Fruit fly (Drosophila melanogaster) whole organism, wandering third instar larva: ENCODE measurements around the gene Vps60.

Experiments used
- Abd-B ChIP-seq: fragments of >200 bp; optimal IDR thresholded peaks from 2 replicates; lab custom pipeline; 2017; ENCODE audit warnings: missing biosample characterization, missing genetic modification characterization
- CG9705 ChIP-seq: fragments of 200-800 bp; sonication (Bioruptor generic); optimal IDR thresholded peaks from 2 replicates; lab custom pipeline; 2018; ENCODE audit warnings: missing biosample characterization, mild to moderate bottlenecking, missing genetic modification characterization
- CrebA ChIP-seq: fragments of 200-800 bp; sonication (Bioruptor generic); optimal IDR thresholded peaks from 2 replicates; lab custom pipeline; 2016; ENCODE audit warnings: missing biosample characterization, mild to moderate bottlenecking, missing genetic modification characterization, borderline replicate concordance
- Dfd ChIP-seq: fragments of >200 bp; optimal IDR thresholded peaks from 2 replicates; lab custom pipeline; 2017; ENCODE audit warnings: missing biosample characterization, missing genetic modification characterization
- Dif ChIP-seq: fragments of 200-275, 200-300 bp; sonication (Bioruptor generic); optimal IDR thresholded peaks from 2 replicates; lab custom pipeline; 2018; ENCODE audit warnings: missing biosample characterization, missing genetic modification characterization; ENCODE audit not compliant: partially characterized antibody
- GATAd ChIP-seq: sonication (Bioruptor generic); optimal IDR thresholded peaks from 2 replicates; lab custom pipeline; 2016; ENCODE audit warnings: missing biosample characterization, missing genetic modification characterization
- HLH106 ChIP-seq: fragments of 200-800 bp; optimal IDR thresholded peaks from 3 replicates; lab custom pipeline; 2019; ENCODE audit warnings: missing biosample characterization, mild to moderate bottlenecking, missing genetic modification characterization, moderate library complexity
- Hnf4 ChIP-seq: fragments of 200-800 bp; sonication (Bioruptor generic); optimal IDR thresholded peaks from 2 replicates; lab custom pipeline; 2016; ENCODE audit warnings: missing biosample characterization, mild to moderate bottlenecking, missing genetic modification characterization
- Hr78 ChIP-seq: fragments of >200 bp; optimal IDR thresholded peaks from 2 replicates; lab custom pipeline; 2017; ENCODE audit warnings: missing biosample characterization, missing genetic modification characterization
- Hr83 ChIP-seq: fragments of 200-300 bp; sonication (Bioruptor generic); optimal IDR thresholded peaks from 2 replicates; lab custom pipeline; 2016; ENCODE audit warnings: missing biosample characterization, mild to moderate bottlenecking, missing genetic modification characterization, moderate library complexity; ENCODE audit not compliant: poor library complexity, severe bottlenecking
- Jra ChIP-seq: sonication (Bioruptor generic); optimal IDR thresholded peaks from 2 replicates; lab custom pipeline; 2016; ENCODE audit warnings: missing biosample characterization, missing genetic modification characterization
- Mio ChIP-seq: sonication (Bioruptor generic); optimal IDR thresholded peaks from 2 replicates; lab custom pipeline; 2016; ENCODE audit warnings: missing biosample characterization, missing genetic modification characterization
- Myc ChIP-seq: fragments of >200 bp; optimal IDR thresholded peaks from 2 replicates; lab custom pipeline; 2017
- N ChIP-seq: fragments of >200 bp; optimal IDR thresholded peaks from 2 replicates; lab custom pipeline; 2018; ENCODE audit warnings: missing biosample characterization, missing external identifiers, missing genetic modification characterization
- OdsH ChIP-seq: fragments of 200-800 bp; sonication (Bioruptor generic); optimal IDR thresholded peaks from 2 replicates; lab custom pipeline; 2016; ENCODE audit warnings: missing biosample characterization, mild to moderate bottlenecking, missing genetic modification characterization
- Rel ChIP-seq, 2 experiments: fragments of 200-800 bp; sonication (Bioruptor generic) in 1 of 2; optimal IDR thresholded peaks; 2 replicates in 1 of 2; 3 replicates in 1 of 2; lab custom pipeline; 2016 to 2019; ENCODE audit warnings: mild to moderate bottlenecking in 2 of 2, missing biosample characterization in 2 of 2, missing genetic modification characterization in 2 of 2, moderate library complexity in 1 of 2
- Sp1 ChIP-seq: fragments of 200-800 bp; sonication (Bioruptor generic); optimal IDR thresholded peaks from 3 replicates; lab custom pipeline; 2019; ENCODE audit warnings: missing biosample characterization, mild to moderate bottlenecking, missing genetic modification characterization, moderate library complexity
- Vsx2 ChIP-seq: fragments of 200-300, 225-300 bp; sonication (Bioruptor generic); optimal IDR thresholded peaks from 2 replicates; lab custom pipeline; 2018; ENCODE audit warnings: missing biosample characterization, missing genetic modification characterization; ENCODE audit not compliant: partially characterized antibody
- br ChIP-seq: fragments of 200-800 bp; sonication (Bioruptor generic); optimal IDR thresholded peaks from 2 replicates; lab custom pipeline; 2016; ENCODE audit warnings: missing biosample characterization, missing genetic modification characterization
- brk ChIP-seq: fragments of 200-800 bp; sonication (Bioruptor generic); optimal IDR thresholded peaks from 2 replicates; lab custom pipeline; 2016; ENCODE audit warnings: missing biosample characterization, mild to moderate bottlenecking, missing genetic modification characterization
- dl ChIP-seq, 2 experiments: fragments of 175-275, 200-275 bp in 1 of 2; fragments of 200-275 bp in 1 of 2; sonication (Bioruptor generic); optimal IDR thresholded peaks; lab custom pipeline; 2018; ENCODE audit warnings: mild to moderate bottlenecking in 2 of 2, missing biosample characterization in 2 of 2, missing genetic modification characterization in 2 of 2, moderate library complexity in 2 of 2; ENCODE audit not compliant: partially characterized antibody in 2 of 2, insufficient read depth in 1 of 2
- dmrt93B ChIP-seq: fragments of 200-800 bp; sonication (Bioruptor generic); optimal IDR thresholded peaks from 2 replicates; lab custom pipeline; 2018; ENCODE audit warnings: missing biosample characterization, mild to moderate bottlenecking, missing genetic modification characterization
- ey ChIP-seq: fragments of 200-800 bp; sonication (Bioruptor generic); optimal IDR thresholded peaks from 2 replicates; lab custom pipeline; 2016; ENCODE audit warnings: missing biosample characterization, missing genetic modification characterization
- foxo ChIP-seq, 2 experiments: fragments of 200-800 bp; sonication (Bioruptor generic); optimal IDR thresholded peaks; 2 replicates in 1 of 2; 3 replicates in 1 of 2; lab custom pipeline; 2016 to 2017; ENCODE audit warnings: missing biosample characterization in 2 of 2, missing genetic modification characterization in 2 of 2
- fru ChIP-seq: fragments of 200-800 bp; sonication (Bioruptor generic); optimal IDR thresholded peaks from 3 replicates; lab custom pipeline; 2016; ENCODE audit warnings: missing biosample characterization, mild to moderate bottlenecking, missing genetic modification characterization
- h ChIP-seq: fragments of 200-800 bp; sonication (Bioruptor generic); optimal IDR thresholded peaks from 3 replicates; lab custom pipeline; 2016; ENCODE audit warnings: missing biosample characterization, mild to moderate bottlenecking, missing genetic modification characterization
- jim ChIP-seq: fragments of 175-275, 200-325 bp; sonication (Bioruptor generic); optimal IDR thresholded peaks from 2 replicates; lab custom pipeline; 2016; ENCODE audit warnings: missing biosample characterization, mild to moderate bottlenecking, missing genetic modification characterization
- lola ChIP-seq: fragments of >200 bp; optimal IDR thresholded peaks from 2 replicates; lab custom pipeline; 2017; ENCODE audit warnings: missing biosample characterization, missing genetic modification characterization
- pan ChIP-seq: fragments of >200 bp; optimal IDR thresholded peaks from 2 replicates; lab custom pipeline; 2017
- psq ChIP-seq: fragments of 200-800 bp; sonication (Bioruptor generic); optimal IDR thresholded peaks from 3 replicates; lab custom pipeline; 2017; ENCODE audit warnings: missing biosample characterization, mild to moderate bottlenecking, missing genetic modification characterization, moderate library complexity
- rgr ChIP-seq: fragments of 200-800 bp; sonication (Bioruptor generic); optimal IDR thresholded peaks from 3 replicates; lab custom pipeline; 2016; ENCODE audit warnings: missing biosample characterization, mild to moderate bottlenecking, missing genetic modification characterization
- sage ChIP-seq: fragments of 200-800 bp; sonication (Bioruptor generic); optimal IDR thresholded peaks from 2 replicates; lab custom pipeline; 2016; ENCODE audit warnings: missing biosample characterization, mild to moderate bottlenecking, missing genetic modification characterization
- sv ChIP-seq: fragments of 200-800 bp; sonication (Bioruptor generic); optimal IDR thresholded peaks from 3 replicates; lab custom pipeline; 2016; ENCODE audit warnings: missing biosample characterization, missing genetic modification characterization
- tai ChIP-seq: sonication (Bioruptor generic); optimal IDR thresholded peaks from 2 replicates; lab custom pipeline; 2016; ENCODE audit warnings: missing biosample characterization, missing genetic modification characterization
- usp ChIP-seq: fragments of >200 bp; optimal IDR thresholded peaks from 2 replicates; lab custom pipeline; 2017; ENCODE audit warnings: missing biosample characterization, missing genetic modification characterization
- woc ChIP-seq: sonication (Bioruptor generic); optimal IDR thresholded peaks from 2 replicates; lab custom pipeline; 2016; ENCODE audit warnings: missing biosample characterization, mild to moderate bottlenecking, missing genetic modification characterization

Vps60 gene

dm6 chr3L:17606629-17607287 is 14.7 kb downstream of the Vps60 start:
- TF ChIP-seq Sp1 (GFP tag; lab: Kevin White, UChicago) (peak; percentile 10), Vsx2 (GFP tag; lab: Kevin White, UChicago) (peak; percentile 27), brk (GFP tag; lab: Kevin White, UChicago) (peak; percentile 36), h (GFP tag; lab: Kevin White, UChicago) (peak; percentile 3), Hr83 (GFP tag; lab: Kevin White, UChicago) (peak; percentile 51), GATAd (GFP tag; lab: Kevin White, UChicago) (no peak), lola (GFP tag; lab: Kevin White, UChicago) (no peak), foxo (GFP tag; optimal IDR thresholded peaks at IDR 0.05; lab: Kevin White, UChicago) (peak in 1 of 2 experiments; percentile 2), N (GFP tag; lab: Kevin White, UChicago) (peak; percentile 68), Dif (GFP tag; lab: Kevin White, UChicago) (peak; percentile 69), psq (GFP tag; lab: Kevin White, UChicago) (peak; percentile 16), dl (GFP tag; optimal IDR thresholded peaks at IDR 0.05; lab: Kevin White, UChicago; ENCODE audit: insufficient read depth in 1 of 2, partially characterized antibody in 2 of 2) (peak in 1 of 2 experiments; percentile 74), rgr (GFP tag; lab: Kevin White, UChicago) (no peak)

- TF ChIP-seq Hr83 (GFP tag; lab: Kevin White, UChicago) (no peak), br (GFP tag; lab: Kevin White, UChicago) (no peak), Jra (GFP tag; lab: Kevin White, UChicago) (no peak), Dfd (no peak), N (GFP tag; lab: Kevin White, UChicago) (no peak), dmrt93B (GFP tag; lab: Kevin White, UChicago) (no peak), usp (no peak), foxo (GFP tag; optimal IDR thresholded peaks at IDR 0.05; lab: Kevin White, UChicago) (no peak), Hnf4 (GFP tag; lab: Kevin White, UChicago) (no peak), brk (GFP tag; lab: Kevin White, UChicago) (no peak), sage (GFP tag; lab: Kevin White, UChicago) (no peak), Mio (no peak), GATAd (GFP tag; lab: Kevin White, UChicago) (no peak), pan (lab: Kevin White, UChicago) (no peak), Rel (GFP tag; optimal IDR thresholded peaks at IDR 0.05; lab: Kevin White, UChicago) (no peak), Rel (tag; optimal IDR thresholded peaks at IDR 0.05; lab: Kevin White, UChicago) (no peak)
- TF ChIP-seq, all 38 proteins: peak for 0
These were observed 16.5 kb downstream of the Vps60 start for dm6 chr3L:17604891-17605290.

- TF ChIP-seq Hr83 (GFP tag; lab: Kevin White, UChicago) (no peak), rgr (GFP tag; lab: Kevin White, UChicago) (peak; percentile 28), usp (no peak), br (GFP tag; lab: Kevin White, UChicago) (no peak), lola (GFP tag; lab: Kevin White, UChicago) (no peak), OdsH (GFP tag; lab: Kevin White, UChicago) (peak; percentile 11), GATAd (GFP tag; lab: Kevin White, UChicago) (no peak)
These were observed 17.7 kb downstream of the Vps60 start for dm6 chr3L:17603528-17604414.

dm6 chr3L:17596897-17597296 is 24.5 kb downstream of the Vps60 start:
- TF ChIP-seq Hnf4 (GFP tag; lab: Kevin White, UChicago) (peak; percentile 50), Jra (GFP tag; lab: Kevin White, UChicago) (no peak), sage (GFP tag; lab: Kevin White, UChicago) (no peak), Rel (GFP tag; optimal IDR thresholded peaks at IDR 0.05; lab: Kevin White, UChicago) (no peak), Rel (tag; optimal IDR thresholded peaks at IDR 0.05; lab: Kevin White, UChicago) (no peak), brk (GFP tag; lab: Kevin White, UChicago) (peak; percentile 75), ey (no peak), Myc (lab: Kevin White, UChicago) (peak; percentile 75), Sp1 (GFP tag; lab: Kevin White, UChicago) (no peak), fru (GFP tag; lab: Kevin White, UChicago) (peak; percentile 14), jim (GFP tag; lab: Kevin White, UChicago) (no peak), foxo (GFP tag; optimal IDR thresholded peaks at IDR 0.05; lab: Kevin White, UChicago) (no peak), woc (GFP tag; lab: Kevin White, UChicago) (no peak), Hr78 (GFP tag; lab: Kevin White, UChicago) (no peak), CrebA (GFP tag; lab: Kevin White, UChicago) (peak; percentile 21), dl (GFP tag; optimal IDR thresholded peaks at IDR 0.05; lab: Kevin White, UChicago; ENCODE audit: insufficient read depth in 1 of 2, partially characterized antibody in 2 of 2) (no peak), CG9705 (no peak), Abd-B (GFP tag; lab: Kevin White, UChicago) (no peak), Hr83 (GFP tag; lab: Kevin White, UChicago) (peak; percentile 9), sv (GFP tag; lab: Kevin White, UChicago) (no peak), OdsH (GFP tag; lab: Kevin White, UChicago) (no peak), dmrt93B (GFP tag; lab: Kevin White, UChicago) (no peak), pan (lab: Kevin White, UChicago) (no peak), tai (GFP tag; lab: Kevin White, UChicago) (peak; percentile 64), Vsx2 (GFP tag; lab: Kevin White, UChicago) (peak; percentile 57), lola (GFP tag; lab: Kevin White, UChicago) (no peak), br (GFP tag; lab: Kevin White, UChicago) (no peak), HLH106 (tag; lab: Kevin White, UChicago) (no peak)
